Fruit fly (Drosophila melanogaster) whole organism, embryonic: ENCODE results near the gene CG9130.
A peak's percentile ranks its signal among the peaks of the same experiment; 100 is the strongest.

ENCODE experiments used
- Blimp-1 ChIP-seq: fragments of 200-800 bp; sonication (Bioruptor generic); optimal IDR thresholded peaks from 3 replicates; lab custom pipeline; 2018; ENCODE audit warnings: missing biosample characterization, missing genetic modification characterization, mild to moderate bottlenecking, moderate library complexity, missing genetic modification reagents
- CG1024 ChIP-seq: fragments of 200-800 bp; sonication (Bioruptor generic); IDR thresholded peaks from 2 replicates; pipeline ENCODE4 v1.3.6; 2022; ENCODE audit warnings: missing biosample characterization, missing genetic modification characterization
- CG10462 ChIP-seq: fragments of 200-800 bp; sonication (Bioruptor generic); optimal IDR thresholded peaks from 2 replicates; lab custom pipeline; 2016; ENCODE audit warnings: missing biosample characterization, missing genetic modification characterization
- CG11456 ChIP-seq: fragments of 200-800 bp; sonication (Bioruptor generic); IDR thresholded peaks from 3 replicates; pipeline ENCODE4 v1.3.6; 2022; ENCODE audit warnings: missing biosample characterization, missing genetic modification characterization
- CG12659 ChIP-seq: fragments of 200-800 bp; sonication (Bioruptor generic); optimal IDR thresholded peaks from 3 replicates; lab custom pipeline; 2017; ENCODE audit warnings: mild to moderate bottlenecking, missing biosample characterization, missing genetic modification reagents, missing genetic modification characterization
- CG13123 ChIP-seq: fragments of 200-800 bp; sonication (Bioruptor generic); optimal IDR thresholded peaks from 2 replicates; lab custom pipeline; 2016; ENCODE audit warnings: missing biosample characterization, missing genetic modification characterization
- CG13287 ChIP-seq: fragments of 200-800 bp; sonication (Bioruptor generic); IDR thresholded peaks from 2 replicates; pipeline ENCODE4 v1.3.6; 2022; ENCODE audit warnings: missing biosample characterization, missing genetic modification characterization; ENCODE audit not compliant: partially characterized antibody
- CG13624 ChIP-seq: fragments of 200-800 bp; sonication (Bioruptor generic); optimal IDR thresholded peaks from 2 replicates; lab custom pipeline; 2016; ENCODE audit warnings: missing biosample characterization, missing genetic modification characterization
- CG15479 ChIP-seq: fragments of 200-800 bp; sonication (Bioruptor generic); optimal IDR thresholded peaks from 3 replicates; lab custom pipeline; 2019; ENCODE audit warnings: missing biosample characterization, mild to moderate bottlenecking, missing genetic modification characterization, moderate library complexity
- CG15514 ChIP-seq: fragments of 200-800 bp; sonication (Bioruptor generic); optimal IDR thresholded peaks from 3 replicates; lab custom pipeline; 2017; ENCODE audit warnings: missing biosample characterization, missing genetic modification characterization, mild to moderate bottlenecking, moderate library complexity, missing genetic modification reagents
- CG18476 ChIP-seq: fragments of 200-800 bp; sonication (Bioruptor generic); optimal IDR thresholded peaks from 2 replicates; lab custom pipeline; 2016; ENCODE audit warnings: missing biosample characterization, mild to moderate bottlenecking, missing genetic modification characterization
- CG30020 ChIP-seq: fragments of 200-800 bp; optimal IDR thresholded peaks from 2 replicates; lab custom pipeline; 2019; ENCODE audit warnings: missing biosample characterization, mild to moderate bottlenecking, missing genetic modification characterization, moderate library complexity
- CG6175 ChIP-seq: fragments of 200-800 bp; sonication (Bioruptor generic); IDR thresholded peaks from 3 replicates; pipeline ENCODE4 v1.3.6; 2022; ENCODE audit warnings: missing biosample characterization, missing genetic modification characterization
- CG6272 ChIP-seq: fragments of 200-800 bp; sonication (Bioruptor generic); IDR thresholded peaks from 2 replicates; pipeline ENCODE4 v1.3.6; 2022; ENCODE audit warnings: missing biosample characterization, missing genetic modification characterization
- CG6791 ChIP-seq: fragments of 200-800 bp; sonication (Bioruptor generic); IDR thresholded peaks from 3 replicates; pipeline ENCODE4 v1.3.6; 2022; ENCODE audit warnings: missing biosample characterization, missing genetic modification characterization; ENCODE audit not compliant: partially characterized antibody
- CG6813 ChIP-seq: fragments of 200-800 bp; sonication (Bioruptor generic); optimal IDR thresholded peaks from 2 replicates; lab custom pipeline; 2017; ENCODE audit warnings: missing biosample characterization, missing genetic modification characterization, mild to moderate bottlenecking, moderate library complexity, missing genetic modification reagents
- CG6854 ChIP-seq: fragments of 200-800 bp; sonication (Bioruptor generic); optimal IDR thresholded peaks from 3 replicates; lab custom pipeline; 2017; ENCODE audit warnings: missing biosample characterization, mild to moderate bottlenecking, missing genetic modification characterization
- CG7987 ChIP-seq: fragments of 200-800 bp; sonication (Bioruptor generic); optimal IDR thresholded peaks from 2 replicates; lab custom pipeline; 2018; ENCODE audit warnings: missing biosample characterization, mild to moderate bottlenecking, missing genetic modification characterization, moderate library complexity
- CG9797 ChIP-seq: fragments of 200-800 bp; sonication (Bioruptor generic); optimal IDR thresholded peaks from 3 replicates; lab custom pipeline; 2018; ENCODE audit warnings: missing biosample characterization, mild to moderate bottlenecking, missing genetic modification characterization
- Dad ChIP-seq: fragments of 200-800 bp; sonication (Bioruptor generic); optimal IDR thresholded peaks from 3 replicates; lab custom pipeline; 2016; ENCODE audit warnings: missing biosample characterization, missing genetic modification characterization
- Dip2 ChIP-seq: fragments of 200-800 bp; sonication (Bioruptor generic); IDR thresholded peaks from 2 replicates; pipeline ENCODE4 v1.3.6; 2022; ENCODE audit warnings: missing biosample characterization, missing genetic modification characterization
- HLH54F ChIP-seq: fragments of 200-800 bp; sonication (Bioruptor generic); optimal IDR thresholded peaks from 3 replicates; lab custom pipeline; 2016; ENCODE audit warnings: missing biosample characterization, missing genetic modification characterization
- Hr39 ChIP-seq: fragments of >200 bp; optimal IDR thresholded peaks from 2 replicates; lab custom pipeline; 2017
- Med ChIP-seq: fragments of 200-800 bp; sonication (Bioruptor generic); peaks from one replicate; lab custom pipeline; 2016; ENCODE audit warnings: missing biosample characterization, missing genetic modification characterization, mild to moderate bottlenecking, inconsistent platforms, moderate library complexity
- Meics ChIP-seq: fragments of 200-800 bp; sonication (Bioruptor generic); optimal IDR thresholded peaks from 2 replicates; lab custom pipeline; 2017; ENCODE audit warnings: missing biosample characterization, mild to moderate bottlenecking, missing genetic modification characterization
- Nf-YA ChIP-seq: fragments of 200-800 bp; sonication (Bioruptor generic); IDR thresholded peaks from 2 replicates; pipeline ENCODE4 v1.3.6; 2022; ENCODE audit warnings: missing biosample characterization, missing genetic modification characterization
- Oaz ChIP-seq: fragments of 200-800 bp; sonication (Bioruptor generic); IDR thresholded peaks from 2 replicates; pipeline ENCODE4 v1.3.6; 2022; ENCODE audit warnings: missing biosample characterization, missing genetic modification characterization
- Side ChIP-seq: fragments of 200-800 bp; sonication (Bioruptor generic); optimal IDR thresholded peaks from 2 replicates; lab custom pipeline; 2016; ENCODE audit warnings: missing biosample characterization, missing genetic modification characterization
- Spps ChIP-seq: fragments of 200-800 bp; sonication (Bioruptor generic); optimal IDR thresholded peaks from 2 replicates; lab custom pipeline; 2018; ENCODE audit warnings: missing biosample characterization, mild to moderate bottlenecking, missing genetic modification characterization
- Tbp ChIP-seq: fragments of >200 bp; optimal IDR thresholded peaks from 2 replicates; lab custom pipeline; 2018; ENCODE audit warnings: missing biosample characterization, missing genetic modification characterization
- Xrp1 ChIP-seq: fragments of 200-800 bp; sonication (Bioruptor generic); IDR thresholded peaks from 2 replicates; pipeline ENCODE4 v1.3.6; 2022; ENCODE audit warnings: missing biosample characterization, missing genetic modification characterization
- ab ChIP-seq: fragments of 200-800 bp; sonication (Bioruptor generic); optimal IDR thresholded peaks from 2 replicates; lab custom pipeline; 2016; ENCODE audit warnings: missing biosample characterization, missing genetic modification characterization
- bab2 ChIP-seq: fragments of 200-800 bp; sonication (Bioruptor generic); optimal IDR thresholded peaks from 2 replicates; lab custom pipeline; 2016; ENCODE audit warnings: missing biosample characterization, missing genetic modification characterization
- crol ChIP-seq: fragments of 200-800 bp; sonication (Bioruptor generic); IDR thresholded peaks from 2 replicates; pipeline ENCODE4 v1.3.6; 2022; ENCODE audit warnings: missing biosample characterization, missing genetic modification characterization
- dan ChIP-seq: fragments of 200-800 bp; sonication (Bioruptor generic); IDR thresholded peaks from 2 replicates; pipeline ENCODE4 v1.3.6; 2022; ENCODE audit warnings: missing biosample characterization, missing genetic modification characterization
- danr ChIP-seq: fragments of 200-800 bp; sonication (Bioruptor generic); IDR thresholded peaks from 2 replicates; pipeline ENCODE4 v1.3.6; 2022; ENCODE audit warnings: missing biosample characterization, missing genetic modification characterization
- disco-r ChIP-seq: fragments of 200-800 bp; sonication (Bioruptor generic); optimal IDR thresholded peaks from 2 replicates; lab custom pipeline; 2016; ENCODE audit warnings: missing biosample characterization, missing genetic modification characterization
- dmrt99B ChIP-seq: fragments of 200-800 bp; sonication (Bioruptor generic); optimal IDR thresholded peaks from 2 replicates; lab custom pipeline; 2018; ENCODE audit warnings: missing biosample characterization, mild to moderate bottlenecking, missing genetic modification characterization, moderate library complexity
- exex ChIP-seq: fragments of 200-800 bp; sonication (Bioruptor generic); optimal IDR thresholded peaks from 4 replicates; lab custom pipeline; 2018; ENCODE audit warnings: missing biosample characterization, mild to moderate bottlenecking, missing genetic modification characterization, moderate library complexity
- fd96Cb ChIP-seq: fragments of 200-800 bp; sonication (Bioruptor generic); optimal IDR thresholded peaks from 2 replicates; lab custom pipeline; 2018; ENCODE audit warnings: missing biosample characterization, mild to moderate bottlenecking, missing genetic modification characterization, moderate library complexity
- gce ChIP-seq: fragments of 200-800 bp; sonication (Bioruptor generic); IDR thresholded peaks from 3 replicates; pipeline ENCODE4 v1.3.6; 2022; ENCODE audit warnings: missing biosample characterization, missing genetic modification characterization
- insv ChIP-seq, 2 experiments: fragments of 200-800 bp; sonication (Bioruptor generic); optimal IDR thresholded peaks; 3 replicates each; lab custom pipeline; 2016 to 2018; ENCODE audit warnings: missing biosample characterization in 2 of 2, missing genetic modification characterization in 2 of 2
- nerfin-1 ChIP-seq: fragments of 200-800 bp; sonication (Bioruptor generic); optimal IDR thresholded peaks from 3 replicates; lab custom pipeline; 2019; ENCODE audit warnings: missing biosample characterization, mild to moderate bottlenecking, missing genetic modification characterization, moderate library complexity
- otp ChIP-seq: fragments of 200-800 bp; sonication (Bioruptor generic); IDR thresholded peaks from 3 replicates; pipeline ENCODE4, ENCODE4 v1.3.6; 2022; ENCODE audit warnings: missing biosample characterization, missing genetic modification characterization
- pros ChIP-seq: fragments of 200-800 bp; sonication (Bioruptor generic); optimal IDR thresholded peaks from 3 replicates; lab custom pipeline; 2019; ENCODE audit warnings: missing biosample characterization, mild to moderate bottlenecking, missing genetic modification characterization, moderate library complexity
- pzg ChIP-seq: fragments of 200-800 bp; sonication (Bioruptor generic); optimal IDR thresholded peaks from 3 replicates; lab custom pipeline; 2018; ENCODE audit warnings: missing biosample characterization, mild to moderate bottlenecking, missing genetic modification characterization, moderate library complexity
- salm ChIP-seq: fragments of 200-800 bp; sonication (Bioruptor generic); optimal IDR thresholded peaks from 2 replicates; lab custom pipeline; 2018; ENCODE audit warnings: missing biosample characterization, mild to moderate bottlenecking, missing genetic modification characterization
- sc ChIP-seq, 3 experiments: fragments of >200 bp in 2 of 3; fragments of 200-800 bp in 1 of 3; sonication (Bioruptor generic) in 1 of 3; optimal IDR thresholded peaks; 2 replicates in 2 of 3; 3 replicates in 1 of 3; lab custom pipeline; 2017; ENCODE audit warnings: mild to moderate bottlenecking in 1 of 3, missing biosample characterization in 1 of 3, missing genetic modification characterization in 1 of 3, missing genetic modification reagents in 1 of 3
- slou ChIP-seq: fragments of 200-800 bp; sonication (Bioruptor generic); optimal IDR thresholded peaks from 3 replicates; lab custom pipeline; 2016; ENCODE audit warnings: missing biosample characterization, missing genetic modification characterization
- vnd ChIP-seq: fragments of 200-800 bp; sonication (Bioruptor generic); IDR thresholded peaks from 3 replicates; pipeline ENCODE4 v1.3.6; 2022; ENCODE audit warnings: missing biosample characterization, missing genetic modification characterization; ENCODE audit not compliant: partially characterized antibody

The CG9130 gene

DNA sequence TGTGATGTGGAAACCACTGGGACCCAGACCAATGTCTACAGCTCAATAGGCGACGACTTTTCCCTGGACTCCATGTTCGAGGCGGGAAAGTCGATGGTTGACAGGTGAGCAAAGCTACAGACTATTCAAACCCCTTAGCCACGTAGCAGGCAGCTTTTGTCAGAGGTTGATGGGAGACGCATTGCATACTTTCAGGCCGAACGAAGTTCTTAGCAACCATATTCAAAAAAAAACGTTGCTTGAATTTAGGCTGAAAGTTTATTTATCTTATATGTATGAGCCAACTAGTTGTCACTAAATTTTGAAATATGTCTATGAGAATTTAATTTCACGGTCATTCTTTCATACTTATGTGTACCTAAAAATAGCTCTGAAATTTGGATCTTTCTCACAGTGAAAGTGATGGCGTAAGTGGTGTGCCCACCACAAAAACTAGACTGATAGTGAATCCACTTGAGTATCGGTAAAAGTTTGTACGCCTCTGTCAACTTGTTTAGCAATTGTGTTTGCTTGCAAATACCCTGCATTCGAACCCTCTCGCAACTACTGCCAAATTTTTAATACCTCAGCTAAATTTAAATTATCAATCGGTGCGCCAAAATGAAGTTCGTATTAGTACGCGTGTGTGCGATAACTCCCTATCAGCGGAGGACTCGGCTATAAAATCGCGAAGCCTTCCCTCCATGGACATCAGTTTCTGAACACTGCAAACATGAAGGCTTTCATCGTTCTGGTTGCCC, 45.0 kb upstream of the CG9130 start, which contains the start of gene LysB (continued):
- no peak for TF ChIP-seq Dad (GFP tag; lab: Kevin White, UChicago)
- TF ChIP-seq CG6813 (GFP tag; lab: Kevin White, UChicago): no peak
- no peak for TF ChIP-seq danr (GFP tag; lab: Robert Waterston, UW)
- no peak for TF ChIP-seq nerfin-1
- no peak for TF ChIP-seq CG13123
- TF ChIP-seq CG6791 (GFP tag; lab: Robert Waterston, UW): 0 out of 3 replicates have a peak, but pooled peaks have one; percentile 18
- TF ChIP-seq CG10462 (GFP tag; lab: Kevin White, UChicago): no peak
- TF ChIP-seq bab2 (GFP tag; lab: Kevin White, UChicago): no peak
- TF ChIP-seq pros (GFP tag; lab: Kevin White, UChicago): no peak
- no peak for TF ChIP-seq salm (tag; lab: Kevin White, UChicago)
- no peak for TF ChIP-seq Blimp-1 (GFP tag; lab: Kevin White, UChicago)
- TF ChIP-seq CG12659 (GFP tag; lab: Kevin White, UChicago): no peak
- no peak for TF ChIP-seq insv (GFP tag; optimal IDR thresholded peaks at IDR 0.05; lab: Kevin White, UChicago)
- TF ChIP-seq Med: peak; percentile 82
- no peak for TF ChIP-seq Meics
- no peak for TF ChIP-seq exex
- no peak for TF ChIP-seq HLH54F
- no peak for TF ChIP-seq CG18476 (GFP tag; lab: Kevin White, UChicago)
- no peak for TF ChIP-seq Oaz (GFP tag; lab: Robert Waterston, UW)
- no peak for TF ChIP-seq Hr39 (lab: Kevin White, UChicago)
- TF ChIP-seq fd96Cb (tag; lab: Kevin White, UChicago): no peak
- no peak for TF ChIP-seq otp
- TF ChIP-seq Spps (tag; lab: Kevin White, UChicago): no peak
- TF ChIP-seq CG6854 (GFP tag; lab: Kevin White, UChicago): no peak
- TF ChIP-seq vnd (GFP tag; lab: Robert Waterston, UW): no peak
- TF ChIP-seq CG13624 (GFP tag; lab: Kevin White, UChicago): peak; percentile 7
- no peak for TF ChIP-seq disco-r (GFP tag; lab: Kevin White, UChicago)
- peak; percentile 16 for TF ChIP-seq CG7987
- TF ChIP-seq dan (GFP tag; lab: Robert Waterston, UW): no peak
- TF ChIP-seq CG6175 (GFP tag; lab: Robert Waterston, UW): no peak
- TF ChIP-seq ab: no peak
- TF ChIP-seq Nf-YA (GFP tag; lab: Robert Waterston, UW): no peak
- no peak for TF ChIP-seq CG9797
- peak; percentile 16; the same call in 1 of the 2 replicates for TF ChIP-seq CG6272 (GFP tag; lab: Robert Waterston, UW)
- TF ChIP-seq dmrt99B (tag; lab: Kevin White, UChicago): no peak
- TF ChIP-seq CG13287 (GFP tag; lab: Robert Waterston, UW): 0 out of 2 replicates have a peak, but pooled peaks have one; percentile 12
- TF ChIP-seq crol (GFP tag; lab: Robert Waterston, UW): no peak
- TF ChIP-seq Xrp1 (GFP tag; lab: Robert Waterston, UW): no peak
- no peak for TF ChIP-seq Dip2 (GFP tag; lab: Robert Waterston, UW)
- TF ChIP-seq pzg (GFP tag; lab: Kevin White, UChicago): no peak
- TF ChIP-seq CG15479: no peak
- no peak for TF ChIP-seq sc (optimal IDR thresholded peaks at IDR 0.05; lab: Kevin White, UChicago)
- no peak for TF ChIP-seq sc (GFP tag; optimal IDR thresholded peaks at IDR 0.05; lab: Kevin White, UChicago)
- TF ChIP-seq gce (GFP tag; lab: Robert Waterston, UW): no peak
- no peak for TF ChIP-seq Tbp (GFP tag; lab: Kevin White, UChicago)
- TF ChIP-seq slou (GFP tag; lab: Kevin White, UChicago): no peak
- TF ChIP-seq CG15514 (GFP tag; lab: Kevin White, UChicago): no peak
- TF ChIP-seq CG11456 (GFP tag; lab: Robert Waterston, UW): no peak
- no peak for TF ChIP-seq CG1024 (GFP tag; lab: Robert Waterston, UW)
- no peak for TF ChIP-seq CG30020
- TF ChIP-seq Side (GFP tag; lab: Kevin White, UChicago): no peak
